Worm (Caenorhabditis elegans) whole organism, young adult: Measurements from ENCODE around the gene F41C3.11.

Experiments
- B0261.1 ChIP-seq: sonication (generic microtip); optimal IDR thresholded peaks from 2 replicates; lab custom pipeline; 2016; ENCODE audit warnings: mild to moderate bottlenecking, missing genetic modification characterization, moderate library complexity, missing compliant biosample characterization
- C17E4.6 ChIP-seq: fragments of 200-800 bp; sonication (Bioruptor generic); IDR thresholded peaks from 2 replicates; pipeline ENCODE4 v1.3.6; 2022; ENCODE audit warnings: missing genetic modification reagents, missing genetic modification characterization, missing compliant biosample characterization
- D2030.7 ChIP-seq: fragments of 200-800 bp; sonication (Bioruptor generic); IDR thresholded peaks from 2 replicates; pipeline ENCODE4 v1.3.6; 2022; ENCODE audit warnings: missing genetic modification reagents, missing genetic modification characterization, missing compliant biosample characterization
- K11D2.4 ChIP-seq: fragments of 200-800 bp; sonication (Bioruptor generic); IDR thresholded peaks from 2 replicates; pipeline ENCODE4 v1.3.6; 2022; ENCODE audit warnings: missing genetic modification reagents, missing genetic modification characterization, missing compliant biosample characterization
- Y53F4B.3 ChIP-seq: fragments of 200-800 bp; sonication (Bioruptor generic); IDR thresholded peaks from 2 replicates; pipeline ENCODE4 v1.3.6; 2022; ENCODE audit warnings: missing genetic modification reagents, missing genetic modification characterization, missing compliant biosample characterization
- Y56A3A.18 ChIP-seq: fragments of 200-800 bp; sonication (Bioruptor generic); IDR thresholded peaks from 2 replicates; pipeline ENCODE4 v1.3.6; 2022; ENCODE audit warnings: missing genetic modification reagents, missing genetic modification characterization, missing compliant biosample characterization
- Y67H2A.10 ChIP-seq: fragments of 200-800 bp; sonication (Bioruptor generic); conservative IDR thresholded peaks from 2 replicates; pipeline ENCODE4 v1.3.6; 2022; ENCODE audit warnings: missing genetic modification reagents, missing genetic modification characterization, missing compliant biosample characterization
- ZK185.1 ChIP-seq: sonication (generic microtip); optimal IDR thresholded peaks from 2 replicates; lab custom pipeline; 2016; ENCODE audit warnings: mild to moderate bottlenecking, missing genetic modification characterization, missing compliant biosample characterization; ENCODE audit not compliant: poor library complexity, severe bottlenecking
- akir-1 ChIP-seq: fragments of 200-800 bp; sonication (Bioruptor generic); optimal IDR thresholded peaks from 2 replicates; lab custom pipeline; 2018; ENCODE audit warnings: mild to moderate bottlenecking, missing genetic modification characterization, moderate library complexity, missing compliant biosample characterization
- aptf-3 ChIP-seq: fragments of 200-800 bp; sonication (Bioruptor generic); IDR thresholded peaks from 2 replicates; pipeline ENCODE4 v1.3.6; 2022; ENCODE audit warnings: missing genetic modification characterization, missing compliant biosample characterization
- athp-1 ChIP-seq: sonication (generic microtip); optimal IDR thresholded peaks from 2 replicates; lab custom pipeline; 2017; ENCODE audit warnings: mild to moderate bottlenecking, missing genetic modification characterization, missing compliant biosample characterization
- bed-1 ChIP-seq: fragments of 200-800 bp; sonication (Bioruptor generic); IDR thresholded peaks from 2 replicates; pipeline ENCODE4 v1.3.6; 2022; ENCODE audit warnings: missing genetic modification reagents, missing genetic modification characterization, missing compliant biosample characterization
- cebp-2 ChIP-seq: fragments of 200-800 bp; sonication (Bioruptor generic); IDR thresholded peaks from 2 replicates; pipeline ENCODE4 v1.3.6; 2022; ENCODE audit warnings: missing genetic modification characterization, missing compliant biosample characterization
- ceh-40 ChIP-seq: fragments of 200-800 bp; sonication (Bioruptor generic); IDR thresholded peaks from 2 replicates; pipeline ENCODE4 v1.3.6; 2022; ENCODE audit warnings: missing genetic modification characterization, missing compliant biosample characterization
- ceh-79 ChIP-seq: sonication (generic microtip); optimal IDR thresholded peaks from 2 replicates; lab custom pipeline; 2017; ENCODE audit warnings: mild to moderate bottlenecking, missing genetic modification characterization, missing compliant biosample characterization
- chd-7 ChIP-seq: sonication (generic microtip); optimal IDR thresholded peaks from 2 replicates; lab custom pipeline; 2016; ENCODE audit warnings: mild to moderate bottlenecking, missing genetic modification characterization, moderate library complexity, missing compliant biosample characterization
- efl-1 ChIP-seq: fragments of 150-350 bp; optimal IDR thresholded peaks from 2 replicates; lab custom pipeline; 2014; ENCODE audit warnings: missing biosample characterization, missing genetic modification reagents, missing genetic modification characterization
- egl-18 ChIP-seq: fragments of 200-800 bp; sonication (Bioruptor generic); IDR thresholded peaks from 2 replicates; pipeline ENCODE4 v1.3.6; 2022; ENCODE audit warnings: missing genetic modification reagents, missing genetic modification characterization, missing compliant biosample characterization
- egl-44 ChIP-seq: fragments of 200-800 bp; sonication (Bioruptor generic); IDR thresholded peaks from 2 replicates; pipeline ENCODE4 v1.3.6; 2022; ENCODE audit warnings: missing genetic modification reagents, missing genetic modification characterization, missing compliant biosample characterization
- egrh-3 ChIP-seq: fragments of 200-800 bp; sonication (Bioruptor generic); IDR thresholded peaks from 2 replicates; pipeline ENCODE4 v1.3.6; 2022; ENCODE audit warnings: missing genetic modification reagents, missing genetic modification characterization, missing compliant biosample characterization
- ets-4 ChIP-seq: fragments of 200-800 bp; sonication (Bioruptor generic); optimal IDR thresholded peaks from 2 replicates; lab custom pipeline; 2018; ENCODE audit warnings: mild to moderate bottlenecking, missing genetic modification characterization, missing compliant biosample characterization
- gei-17 ChIP-seq: fragments of 200-800 bp; sonication (Bioruptor generic); optimal IDR thresholded peaks from 2 replicates; lab custom pipeline; 2018; ENCODE audit warnings: mild to moderate bottlenecking, missing genetic modification characterization, missing compliant biosample characterization
- hlh-12 ChIP-seq: sonication (generic microtip); optimal IDR thresholded peaks from 2 replicates; lab custom pipeline; 2016; ENCODE audit warnings: missing genetic modification characterization, missing compliant biosample characterization
- hmg-1.2 ChIP-seq: fragments of 200-800 bp; sonication (Bioruptor generic); IDR thresholded peaks from 2 replicates; pipeline ENCODE4 v1.3.6; 2022; ENCODE audit warnings: missing genetic modification reagents, missing genetic modification characterization, missing compliant biosample characterization
- hsf-1 ChIP-seq: fragments of 200-800 bp; sonication (Bioruptor generic); IDR thresholded peaks from 2 replicates; pipeline ENCODE4 v1.3.6; 2022; ENCODE audit warnings: missing genetic modification reagents, missing genetic modification characterization, missing compliant biosample characterization
- let-526 ChIP-seq: fragments of 200-800 bp; sonication (Bioruptor generic); IDR thresholded peaks from 2 replicates; pipeline ENCODE4 v1.3.6; 2022; ENCODE audit warnings: missing genetic modification reagents, missing genetic modification characterization, missing compliant biosample characterization
- let-607 ChIP-seq, 2 experiments: fragments of 200-800 bp in 1 of 2; sonication (Bioruptor generic) in 1 of 2; sonication (generic microtip) in 1 of 2; optimal IDR thresholded peaks; 2 replicates each; lab custom pipeline; 2016 to 2018; ENCODE audit warnings: mild to moderate bottlenecking in 2 of 2, missing compliant biosample characterization in 2 of 2, missing genetic modification characterization in 2 of 2, moderate library complexity in 2 of 2, missing genotype in 1 of 2
- lin-40 ChIP-seq: sonication (generic microtip); optimal IDR thresholded peaks from 2 replicates; lab custom pipeline; 2016; ENCODE audit warnings: missing genetic modification characterization, mild to moderate bottlenecking, missing compliant biosample characterization, missing genotype, missing genetic modification reagents
- lsl-1 ChIP-seq: fragments of 200-800 bp; sonication (Bioruptor generic); optimal IDR thresholded peaks from 2 replicates; lab custom pipeline; 2018; ENCODE audit warnings: mild to moderate bottlenecking, missing genetic modification characterization, moderate library complexity, missing compliant biosample characterization
- madf-3 ChIP-seq: fragments of 200-800 bp; sonication (Bioruptor generic); IDR thresholded peaks from 2 replicates; pipeline ENCODE4 v1.3.6; 2022; ENCODE audit warnings: missing genetic modification reagents, missing genetic modification characterization, missing compliant biosample characterization
- madf-6 ChIP-seq: fragments of 200-800 bp; sonication (Bioruptor generic); IDR thresholded peaks from 2 replicates; pipeline ENCODE4 v1.3.6; 2022; ENCODE audit warnings: missing genetic modification reagents, missing genetic modification characterization, missing compliant biosample characterization
- nhr-179 ChIP-seq: sonication (generic microtip); optimal IDR thresholded peaks from 2 replicates; lab custom pipeline; 2016; ENCODE audit warnings: mild to moderate bottlenecking, missing genetic modification characterization, missing compliant biosample characterization
- nhr-80 ChIP-seq: sonication (generic microtip); optimal IDR thresholded peaks from 2 replicates; lab custom pipeline; 2016; ENCODE audit warnings: missing genetic modification characterization, missing compliant biosample characterization
- pha-4 ChIP-seq: fragments of 150-350 bp; sonication (generic microtip); optimal IDR thresholded peaks from 2 replicates; lab custom pipeline; 2014; ENCODE audit warnings: missing biosample characterization, missing genetic modification reagents, missing genetic modification characterization
- rec-8 ChIP-seq, 2 experiments: sonication (generic microtip); optimal IDR thresholded peaks; 2 replicates each; lab custom pipeline; 2016; ENCODE audit warnings: mild to moderate bottlenecking in 2 of 2, missing genetic modification characterization in 2 of 2, missing genetic modification reagents in 2 of 2, missing genotype in 2 of 2, missing biosample characterization in 1 of 2, missing compliant biosample characterization in 1 of 2, moderate library complexity in 1 of 2
- snpc-1.3 ChIP-seq: sonication (generic microtip); optimal IDR thresholded peaks from 2 replicates; lab custom pipeline; 2017; ENCODE audit warnings: missing genetic modification characterization, mild to moderate bottlenecking, missing compliant biosample characterization, antibody characterized with exemption, moderate library complexity, missing genotype, missing genetic modification reagents; ENCODE audit not compliant: insufficient read depth
- snpc-3.4 ChIP-seq: sonication (generic microtip); optimal IDR thresholded peaks from 2 replicates; lab custom pipeline; 2017; ENCODE audit warnings: missing genetic modification characterization, mild to moderate bottlenecking, missing compliant biosample characterization, antibody characterized with exemption, moderate library complexity, missing genotype, missing genetic modification reagents
- tbp1 ChIP-seq: fragments of 200-800 bp; sonication (Bioruptor generic); optimal IDR thresholded peaks from 2 replicates; lab custom pipeline; 2018; ENCODE audit warnings: mild to moderate bottlenecking, missing genetic modification characterization, missing compliant biosample characterization
- tlf-1 ChIP-seq: fragments of 200-800 bp; sonication (Bioruptor generic); optimal IDR thresholded peaks from 2 replicates; lab custom pipeline; 2018; ENCODE audit warnings: mild to moderate bottlenecking, missing genetic modification characterization, missing compliant biosample characterization
- xnd-1 ChIP-seq: sonication (generic microtip); optimal IDR thresholded peaks from 2 replicates; lab custom pipeline; 2016; ENCODE audit warnings: missing genotype, missing genetic modification reagents, missing genetic modification characterization, missing compliant biosample characterization
- zfh-2 ChIP-seq: fragments of 200-800 bp; sonication (Bioruptor generic); conservative IDR thresholded peaks from 2 replicates; pipeline ENCODE4 v1.3.6; 2022; ENCODE audit warnings: missing genetic modification reagents, missing genetic modification characterization, missing compliant biosample characterization
- ztf-3 ChIP-seq: fragments of 200-800 bp; sonication (Bioruptor generic); optimal IDR thresholded peaks from 2 replicates; lab custom pipeline; 2018; ENCODE audit warnings: mild to moderate bottlenecking, missing genetic modification characterization, missing compliant biosample characterization

The F41C3.11 gene

ce11 chrII:4737348-4737747 is 3.6 kb upstream of the F41C3.11 start, which contains the start of gene ctsa-1.1:
ctsa-1.1 (plus strand) TSS chrII:4737648.
- TF ChIP-seq gei-17 (GFP tag; lab: Kevin White, UChicago) (no peak), Y53F4B.3 (GFP tag; lab: Robert Waterston, UW) (no peak), hsf-1 (GFP tag; lab: Robert Waterston, UW) (0 out of 2 replicates have a peak, but pooled peaks have one; percentile 33)

- TF ChIP-seq egl-18 (GFP tag; lab: Robert Waterston, UW) (no peak), C17E4.6 (GFP tag; lab: Robert Waterston, UW) (no peak), rec-8 (tag; optimal IDR thresholded peaks at IDR 0.05; lab: Kevin White, UChicago) (no peak), snpc-3.4 (tag; lab: Kevin White, UChicago) (no peak), Y67H2A.10 (GFP tag; lab: Robert Waterston, UW) (no peak), ZK185.1 (tag; lab: Kevin White, UChicago) (no peak), aptf-3 (GFP tag; lab: Robert Waterston, UW) (no peak), snpc-1.3 (no peak), tbp1 (GFP tag; lab: Kevin White, UChicago) (no peak)
- TF ChIP-seq, all 124 proteins: peak for 0
Measured at ce11 chrII:4736585-4736984, 2.8 kb upstream of the F41C3.11 start.

- TF ChIP-seq ceh-40, result no peak
- no peak for TF ChIP-seq madf-6 (GFP tag; lab: Robert Waterston, UW)
- TF ChIP-seq lsl-1, result no peak
- TF ChIP-seq K11D2.4 (GFP tag; lab: Robert Waterston, UW), result no peak
- TF ChIP-seq B0261.1, result no peak
- TF ChIP-seq efl-1 (GFP tag; lab: Kevin White, UChicago), result no peak
- no peak for TF ChIP-seq madf-3 (GFP tag; lab: Robert Waterston, UW)
- no peak for TF ChIP-seq aptf-3 (GFP tag; lab: Robert Waterston, UW)
- no peak for TF ChIP-seq ceh-79 (tag; lab: Kevin White, UChicago)
- TF ChIP-seq ztf-3 (GFP tag; lab: Kevin White, UChicago), result no peak
- no peak for TF ChIP-seq xnd-1 (tag; lab: Kevin White, UChicago)
- no peak for TF ChIP-seq gei-17 (GFP tag; lab: Kevin White, UChicago)
- TF ChIP-seq chd-7 (tag; lab: Kevin White, UChicago), result no peak
- no peak for TF ChIP-seq D2030.7 (GFP tag; lab: Robert Waterston, UW)
- TF ChIP-seq let-607 (tag; optimal IDR thresholded peaks at IDR 0.05; lab: Kevin White, UChicago), result no peak
- TF ChIP-seq egrh-3 (GFP tag; lab: Robert Waterston, UW), result no peak
- no peak for TF ChIP-seq akir-1 (GFP tag; lab: Kevin White, UChicago)
- TF ChIP-seq egl-44 (GFP tag; lab: Robert Waterston, UW), result no peak
Measured at ce11 chrII:4734477-4734876, 729 bp upstream of the F41C3.11 start.

- TF ChIP-seq Y56A3A.18 (GFP tag; lab: Robert Waterston, UW) (no peak), cebp-2 (GFP tag; lab: Robert Waterston, UW) (no peak), hlh-12 (no peak), athp-1 (no peak)
Measured at ce11 chrII:4729733-4730132, 4.0 kb downstream of the F41C3.11 start, which contains the start of gene F41C3.7. F41C3.7 (plus strand) TSS chrII:4730033.

ce11 chrII:4728687-4729086 is 5.1 kb downstream of the F41C3.11 start:
- peak; percentile 27 for TF ChIP-seq lin-40 (tag; lab: Kevin White, UChicago)
- peak; percentile 8 for TF ChIP-seq tlf-1 (GFP tag; lab: Kevin White, UChicago)
- no peak for TF ChIP-seq snpc-1.3
- TF ChIP-seq nhr-179 (tag; lab: Kevin White, UChicago), result no peak
- no peak for TF ChIP-seq bed-1 (GFP tag; lab: Robert Waterston, UW)
- TF ChIP-seq tbp1 (GFP tag; lab: Kevin White, UChicago), result peak; percentile 19
- TF ChIP-seq hmg-1.2 (GFP tag; lab: Robert Waterston, UW), result peak; percentile 53; the same call in 1 of the 2 replicates
- TF ChIP-seq pha-4 (tag; lab: Kevin White, UChicago), result peak; percentile 40
- TF ChIP-seq let-526 (GFP tag; lab: Robert Waterston, UW), result no peak
- no peak for TF ChIP-seq zfh-2 (GFP tag; lab: Robert Waterston, UW)
- TF ChIP-seq snpc-3.4 (tag; lab: Kevin White, UChicago), result no peak
- TF ChIP-seq ets-4 (GFP tag; lab: Kevin White, UChicago), result peak; percentile 50
- TF ChIP-seq nhr-80 (tag; lab: Kevin White, UChicago), result peak; percentile 94
